Worm (Caenorhabditis elegans): ENCODE data around the gene F07C3.3.

The F07C3.3 gene

ce11 chrV:9255480-9255879, 23.3 kb upstream of the F07C3.3 start:
- TF ChIP-seq unc-62 (GFP tag; optimal IDR thresholded peaks at IDR 0.05) (peak; percentile 50), nhr-179 (tag; optimal IDR thresholded peaks at IDR 0.05) (no peak), nhr-80 (tag; optimal IDR thresholded peaks at IDR 0.05) (peak; percentile 96), Y95B8A.8 (GFP tag; IDR thresholded peaks at IDR 0.05) (no peak), ceh-40 (GFP tag; IDR thresholded peaks at IDR 0.05) (no peak), lsl-1 (GFP tag; optimal IDR thresholded peaks at IDR 0.05) (no peak), snpc-4 (GFP tag; optimal IDR thresholded peaks at IDR 0.05) (no peak), snpc-4 (tag; optimal IDR thresholded peaks at IDR 0.05) (no peak), unc-130 (GFP tag; optimal IDR thresholded peaks at IDR 0.05) (no peak), athp-1 (tag; optimal IDR thresholded peaks at IDR 0.05) (no peak), dpl-1 (GFP tag; optimal IDR thresholded peaks at IDR 0.05) (no peak), pha-4 (tag; optimal IDR thresholded peaks at IDR 0.05) (peak; percentile 62), cebp-2 (GFP tag; IDR thresholded peaks at IDR 0.05) (no peak)

- TF ChIP-seq nhr-80 (tag; optimal IDR thresholded peaks at IDR 0.05) (peak; percentile 79), attf-5 (GFP tag; optimal IDR thresholded peaks at IDR 0.05) (no peak)
Observed at ce11 chrV:9254012-9254696, 22.0 kb upstream of the F07C3.3 start, which contains the start of gene F07C3.9. Gene F07C3.9 (minus strand): TSS chrV:9254646.

DNA sequence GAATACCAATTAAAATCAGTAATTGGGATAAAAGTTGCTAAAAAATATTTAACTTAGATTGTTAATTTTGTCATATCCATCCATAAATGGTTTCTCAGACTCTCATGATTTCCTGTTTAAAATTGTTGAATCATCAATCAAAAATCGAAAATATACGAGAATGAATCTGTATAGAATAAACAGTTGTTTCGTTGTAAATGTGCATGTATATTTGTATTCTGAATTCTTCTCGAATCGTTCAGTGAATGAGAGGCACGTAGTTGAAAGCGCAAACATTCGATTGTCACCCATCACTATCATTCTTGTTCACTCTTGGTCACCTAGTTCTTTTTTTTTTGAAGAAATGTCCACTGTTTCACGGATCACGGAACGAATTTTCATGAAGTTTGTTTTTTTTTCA, 17.7 kb upstream of the F07C3.3 start, which contains the start of gene ptd-2:
TSS of gene ptd-2 (plus strand) at position 301 of the 400 bp plus-strand sequence.
- TF ChIP-seq ceh-79 (tag; optimal IDR thresholded peaks at IDR 0.05): no peak
- TF ChIP-seq ztf-28 (GFP tag; IDR thresholded peaks at IDR 0.05): no peak
- no peak for TF ChIP-seq snpc-4 (GFP tag; optimal IDR thresholded peaks at IDR 0.05)
- TF ChIP-seq snpc-4 (tag; optimal IDR thresholded peaks at IDR 0.05): no peak
- TF ChIP-seq sea-2 (GFP tag; IDR thresholded peaks at IDR 0.05): no peak
- no peak for TF ChIP-seq T07F8.4 (tag; optimal IDR thresholded peaks at IDR 0.05)

- TF ChIP-seq K11D2.4 (GFP tag; IDR thresholded peaks at IDR 0.05) (no peak), dpl-1 (GFP tag; optimal IDR thresholded peaks at IDR 0.05) (no peak), rpc-1 (optimal IDR thresholded peaks at IDR 0.05) (no peak), rpc-1 (tag; optimal IDR thresholded peaks at IDR 0.05) (no peak), sdz-38 (tag; optimal IDR thresholded peaks at IDR 0.05) (no peak), hlh-12 (tag; optimal IDR thresholded peaks at IDR 0.05) (no peak)
Observed at ce11 chrV:9249206-9249605, 17.0 kb upstream of the F07C3.3 start, which contains the start of gene str-94. Gene str-94 (minus strand): TSS chrV:9249306.

DNA sequence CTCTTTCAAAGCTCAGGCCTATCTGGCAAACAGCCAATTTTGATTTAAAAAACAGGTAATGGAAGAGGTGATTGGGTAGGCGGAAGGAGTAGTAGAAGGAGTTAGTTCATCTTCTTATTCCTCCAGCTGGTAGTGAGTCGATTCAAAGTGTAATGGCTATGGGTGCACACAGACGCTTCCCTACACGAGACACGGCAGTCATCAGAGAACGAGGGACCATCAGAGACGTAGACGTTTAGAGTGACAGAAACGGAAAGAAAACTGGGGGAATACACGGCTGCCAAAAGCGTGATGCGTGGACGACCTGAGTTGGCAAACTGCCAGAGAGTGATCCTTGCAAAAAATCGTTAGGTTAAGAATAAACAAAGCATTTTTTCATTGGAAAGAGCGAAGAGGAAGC, 15.2 kb upstream of the F07C3.3 start:
- TF ChIP-seq D2030.7 (GFP tag; IDR thresholded peaks at IDR 0.05) (no peak), gei-17 (GFP tag; optimal IDR thresholded peaks at IDR 0.05) (no peak), hmg-1.2 (GFP tag; IDR thresholded peaks at IDR 0.05) (peak; percentile 60; the same call in 1 of the 2 replicates)

ce11 chrV:9246260-9246659, 14.1 kb upstream of the F07C3.3 start, which contains the start of gene aat-2:
Gene aat-2 (minus strand): TSS chrV:9246360.
- TF ChIP-seq dpl-1 (GFP tag; optimal IDR thresholded peaks at IDR 0.05): no peak
- TF ChIP-seq die-1 (tag; optimal IDR thresholded peaks at IDR 0.05): no peak
- no peak for TF ChIP-seq nhr-90 (tag; optimal IDR thresholded peaks at IDR 0.05)
- no peak for TF ChIP-seq egl-44 (GFP tag; IDR thresholded peaks at IDR 0.05)
- no peak for TF ChIP-seq K11D2.4 (GFP tag; IDR thresholded peaks at IDR 0.05)
- TF ChIP-seq tbx-9 (tag; optimal IDR thresholded peaks at IDR 0.05; ENCODE audit: borderline replicate concordance): no peak
- TF ChIP-seq lir-1 (GFP tag; conservative IDR thresholded peaks at IDR 0.05): no peak
- TF ChIP-seq hmg-1.2 (GFP tag; IDR thresholded peaks at IDR 0.05): no peak
- TF ChIP-seq ZK185.1 (tag; optimal IDR thresholded peaks at IDR 0.05; ENCODE audit: poor library complexity, severe bottlenecking): no peak
